Worm (Caenorhabditis elegans) whole organism, L3 larva: Measurements from ENCODE around the gene sshk-1.

Source experiments
- ZK546.5 ChIP-seq: sonication (generic microtip); optimal IDR thresholded peaks from 2 replicates; lab custom pipeline; 2017; ENCODE audit warnings: missing biosample characterization, missing genetic modification characterization
- ama-1 ChIP-seq: fragments of 150-350 bp; optimal IDR thresholded peaks from 2 replicates; lab custom pipeline; 2018
- ceh-28 ChIP-seq: fragments of 150-350 bp; optimal IDR thresholded peaks from 2 replicates; lab custom pipeline; 2014; ENCODE audit warnings: missing biosample characterization, missing genetic modification reagents, missing genetic modification characterization
- ceh-82 ChIP-seq: fragments of 150-350 bp; optimal IDR thresholded peaks from 2 replicates; lab custom pipeline; 2014; ENCODE audit warnings: missing biosample characterization, missing genetic modification characterization
- egl-27 ChIP-seq: sonication (generic microtip); optimal IDR thresholded peaks from 4 replicates; lab custom pipeline; 2017; ENCODE audit warnings: missing biosample characterization, missing genetic modification reagents, missing genetic modification characterization
- elt-1 ChIP-seq: fragments of 150-350 bp; optimal IDR thresholded peaks from 2 replicates; lab custom pipeline; 2014; ENCODE audit warnings: missing biosample characterization, missing genetic modification characterization
- elt-2 ChIP-seq: sonication (generic microtip); optimal IDR thresholded peaks from 2 replicates; lab custom pipeline; 2016; ENCODE audit warnings: missing genetic modification reagents, mild to moderate bottlenecking, missing genetic modification characterization, missing compliant biosample characterization
- elt-3 ChIP-seq, 3 experiments: fragments of 150-350 bp in 1 of 3; sonication (generic microtip) in 2 of 3; optimal IDR thresholded peaks; 2 replicates in 2 of 3; 4 replicates in 1 of 3; lab custom pipeline; 2014 to 2017; ENCODE audit warnings: missing biosample characterization in 3 of 3, missing genetic modification characterization in 3 of 3
- fkh-10 ChIP-seq: sonication (generic microtip); optimal IDR thresholded peaks from 2 replicates; lab custom pipeline; 2017; ENCODE audit warnings: missing biosample characterization, missing genetic modification reagents, missing genetic modification characterization
- fos-1 ChIP-seq: fragments of 150-350 bp; optimal IDR thresholded peaks from 2 replicates; lab custom pipeline; 2014; ENCODE audit warnings: missing biosample characterization, missing genetic modification characterization
- hmg-11 ChIP-seq: sonication (generic microtip); optimal IDR thresholded peaks from 2 replicates; lab custom pipeline; 2016; ENCODE audit warnings: missing genetic modification characterization, missing compliant biosample characterization
- jun-1 ChIP-seq: fragments of 150-350 bp; optimal IDR thresholded peaks from 2 replicates; lab custom pipeline; 2014; ENCODE audit warnings: missing biosample characterization, missing genetic modification reagents, missing genetic modification characterization
- lin-15B ChIP-seq: fragments of 150-350 bp; optimal IDR thresholded peaks from 2 replicates; lab custom pipeline; 2014; ENCODE audit warnings: missing biosample characterization, missing genetic modification characterization
- lin-39 ChIP-seq: fragments of 150-350 bp; optimal IDR thresholded peaks from 2 replicates; lab custom pipeline; 2018; ENCODE audit warnings: missing biosample characterization, missing genetic modification reagents, missing genetic modification characterization
- lsy-12 ChIP-seq: sonication (generic microtip); optimal IDR thresholded peaks from 2 replicates; lab custom pipeline; 2016; ENCODE audit warnings: mild to moderate bottlenecking, missing genetic modification characterization, missing compliant biosample characterization
- mdl-1 ChIP-seq: fragments of 150-350 bp; optimal IDR thresholded peaks from 2 replicates; lab custom pipeline; 2014; ENCODE audit warnings: missing biosample characterization, missing genetic modification characterization
- nfya-1 ChIP-seq: sonication (generic microtip); optimal IDR thresholded peaks from 2 replicates; lab custom pipeline; 2017; ENCODE audit warnings: missing genetic modification characterization, mild to moderate bottlenecking, missing compliant biosample characterization, antibody characterized with exemption, moderate library complexity; ENCODE audit not compliant: insufficient read depth
- nhr-11 ChIP-seq: fragments of 150-350 bp; optimal IDR thresholded peaks from 2 replicates; lab custom pipeline; 2014; ENCODE audit warnings: missing biosample characterization, missing genetic modification characterization
- nhr-12 ChIP-seq: fragments of 150-350 bp; optimal IDR thresholded peaks from 2 replicates; lab custom pipeline; 2014; ENCODE audit warnings: missing biosample characterization, missing genetic modification characterization
- nhr-23 ChIP-seq: fragments of 150-350 bp; optimal IDR thresholded peaks from 2 replicates; lab custom pipeline; 2014; ENCODE audit warnings: missing biosample characterization, missing genetic modification reagents, missing genetic modification characterization
- nhr-237 ChIP-seq: fragments of 150-350 bp; optimal IDR thresholded peaks from 2 replicates; lab custom pipeline; 2014; ENCODE audit warnings: missing biosample characterization, missing genetic modification characterization
- nhr-25 ChIP-seq: sonication (generic microtip); optimal IDR thresholded peaks from 2 replicates; lab custom pipeline; 2017; ENCODE audit warnings: missing biosample characterization, missing genetic modification characterization
- nhr-28 ChIP-seq: fragments of 150-350 bp; optimal IDR thresholded peaks from 2 replicates; lab custom pipeline; 2014; ENCODE audit warnings: missing biosample characterization, missing genetic modification characterization
- nhr-43 ChIP-seq: sonication (generic microtip); optimal IDR thresholded peaks from 2 replicates; lab custom pipeline; 2016; ENCODE audit warnings: mild to moderate bottlenecking, missing genetic modification characterization, missing compliant biosample characterization; ENCODE audit not compliant: poor library complexity, severe bottlenecking
- nhr-67 ChIP-seq: fragments of 150-350 bp; optimal IDR thresholded peaks from 2 replicates; lab custom pipeline; 2014; ENCODE audit warnings: missing biosample characterization, missing genetic modification characterization
- nhr-76 ChIP-seq: fragments of 150-350 bp; sonication (generic microtip); optimal IDR thresholded peaks from 5 replicates; lab custom pipeline; 2014; ENCODE audit warnings: missing biosample characterization, missing genetic modification characterization
- pha-4 ChIP-seq: fragments of 150-350 bp; optimal IDR thresholded peaks from 2 replicates; lab custom pipeline; 2014; ENCODE audit warnings: missing biosample characterization, missing genetic modification reagents, missing genetic modification characterization
- pqm-1 ChIP-seq: fragments of 150-350 bp; optimal IDR thresholded peaks from 2 replicates; lab custom pipeline; 2017; ENCODE audit warnings: missing biosample characterization, missing genetic modification characterization, inconsistent platforms
- sea-2 ChIP-seq: fragments of 150-350 bp; sonication (generic microtip); optimal IDR thresholded peaks from 4 replicates; lab custom pipeline; 2014; ENCODE audit warnings: missing biosample characterization, missing genetic modification reagents, missing genetic modification characterization
- snpc-4 ChIP-seq: fragments of 150-350 bp; optimal IDR thresholded peaks from 2 replicates; lab custom pipeline; 2014; ENCODE audit warnings: missing biosample characterization, missing genetic modification characterization
- ztf-11 ChIP-seq: fragments of 150-350 bp; optimal IDR thresholded peaks from 2 replicates; lab custom pipeline; 2014; ENCODE audit warnings: missing biosample characterization, missing genetic modification characterization

Gene sshk-1

DNA sequence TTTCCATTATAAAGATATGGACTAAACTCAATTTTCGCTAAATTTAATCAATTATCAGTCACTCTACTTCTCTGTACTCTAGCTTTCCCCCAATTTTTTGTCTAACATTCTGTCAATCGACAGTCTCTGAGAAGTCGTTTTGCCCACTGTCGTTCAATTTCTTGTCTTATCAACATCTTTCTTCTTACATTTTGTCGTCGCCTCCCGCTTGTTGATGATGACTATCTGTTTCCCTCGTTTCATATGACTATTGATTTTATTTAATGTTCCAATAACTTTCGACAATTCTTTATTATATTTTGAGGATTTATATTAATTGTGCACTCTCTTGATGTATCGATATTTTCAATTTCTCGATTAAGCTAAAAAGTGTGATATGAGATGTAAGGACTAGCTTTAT, 37.1 kb upstream of the sshk-1 start:
- TF ChIP-seq nhr-76 (tag; lab: Kevin White, UChicago) (no peak), nhr-11 (tag; lab: Kevin White, UChicago) (no peak), nhr-23 (tag; lab: Kevin White, UChicago) (peak; percentile 47), elt-2 (tag; lab: Kevin White, UChicago) (peak; percentile 41), ceh-28 (peak; percentile 18), lin-39 (no peak), pqm-1 (tag; lab: Kevin White, UChicago) (peak; percentile 45), ama-1 (lab: Kevin White, UChicago) (peak; percentile 65), hmg-11 (tag; lab: Kevin White, UChicago) (no peak), snpc-4 (tag; lab: Kevin White, UChicago) (no peak), pha-4 (tag; lab: Kevin White, UChicago) (no peak), jun-1 (tag; lab: Kevin White, UChicago) (no peak), elt-3 (tag; optimal IDR thresholded peaks at IDR 0.05; lab: Kevin White, UChicago) (peak in 1 of 3 experiments; percentile 30), ZK546.5 (tag; lab: Kevin White, UChicago) (no peak), mdl-1 (no peak), nhr-43 (tag; lab: Kevin White, UChicago) (no peak), nhr-237 (tag; lab: Kevin White, UChicago) (no peak), ceh-82 (tag; lab: Kevin White, UChicago) (no peak), nhr-28 (tag; lab: Kevin White, UChicago) (no peak), sea-2 (GFP tag; lab: Kevin White, UChicago) (no peak), nhr-67 (tag; lab: Kevin White, UChicago) (no peak)

DNA sequence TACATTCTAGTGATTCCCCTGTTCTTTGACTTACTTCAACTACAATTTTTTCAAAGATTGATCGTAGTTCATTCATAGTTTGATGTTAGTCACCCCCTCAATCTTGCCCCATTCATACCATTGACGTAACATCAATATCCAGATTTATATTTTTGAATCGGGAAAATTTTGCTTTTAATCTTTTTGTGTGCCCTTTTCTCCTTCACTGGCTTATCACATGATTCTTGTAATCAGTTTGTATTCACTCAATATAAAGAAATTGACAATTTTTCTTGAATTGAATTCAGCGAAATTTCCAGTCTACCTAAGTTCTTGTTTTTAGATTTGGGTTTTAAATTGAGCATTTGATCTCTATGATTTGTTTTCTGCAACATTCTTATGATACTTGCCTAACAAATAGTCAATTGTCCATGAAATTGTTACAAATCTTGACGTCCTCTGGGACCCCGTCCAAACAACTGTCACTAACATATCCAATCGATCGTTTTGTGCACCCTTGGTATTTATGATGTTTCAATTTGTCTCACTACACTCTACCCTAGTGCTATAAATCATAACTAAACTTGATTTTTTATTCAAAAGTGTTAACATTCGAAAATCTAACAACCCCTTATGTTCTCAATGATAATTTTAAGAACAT, 36.1 kb upstream of the sshk-1 start:
- no peak for TF ChIP-seq nhr-23 (tag; lab: Kevin White, UChicago)
- TF ChIP-seq nhr-43 (tag; lab: Kevin White, UChicago), result peak; percentile 19

DNA sequence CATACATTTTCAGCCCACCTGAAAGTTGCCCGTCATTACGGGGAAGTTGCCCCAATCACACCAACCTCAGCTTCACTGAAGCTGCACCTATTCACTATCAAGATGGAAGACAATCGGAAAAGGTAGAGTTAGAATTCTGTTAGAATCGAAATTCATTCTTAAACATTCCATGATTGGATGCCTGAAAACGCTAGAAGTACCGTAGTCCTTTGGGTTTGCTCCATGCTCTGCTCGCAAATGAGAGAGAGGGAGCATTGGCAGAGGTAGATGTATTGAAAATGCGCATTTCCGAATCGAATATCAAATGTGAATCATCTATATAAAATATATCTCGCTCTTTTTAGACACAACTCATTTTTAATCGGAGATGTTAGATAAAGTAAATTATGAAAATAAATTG, 35.5 kb upstream of the sshk-1 start, which contains the start of gene hif-1:
Gene hif-1 (plus strand): TSS at position 8 of the 400 bp plus-strand sequence.
- TF ChIP-seq fos-1 (no peak), ama-1 (lab: Kevin White, UChicago) (peak; percentile 65), ZK546.5 (tag; lab: Kevin White, UChicago) (no peak), lsy-12 (tag; lab: Kevin White, UChicago) (no peak), ceh-28 (no peak), nfya-1 (peak; percentile 65), ceh-82 (tag; lab: Kevin White, UChicago) (no peak), nhr-23 (tag; lab: Kevin White, UChicago) (no peak), nhr-43 (tag; lab: Kevin White, UChicago) (no peak), hmg-11 (tag; lab: Kevin White, UChicago) (no peak), nhr-67 (tag; lab: Kevin White, UChicago) (no peak), nhr-25 (no peak), fkh-10 (no peak)
- TF ChIP-seq, all 47 proteins: peak for 2

DNA sequence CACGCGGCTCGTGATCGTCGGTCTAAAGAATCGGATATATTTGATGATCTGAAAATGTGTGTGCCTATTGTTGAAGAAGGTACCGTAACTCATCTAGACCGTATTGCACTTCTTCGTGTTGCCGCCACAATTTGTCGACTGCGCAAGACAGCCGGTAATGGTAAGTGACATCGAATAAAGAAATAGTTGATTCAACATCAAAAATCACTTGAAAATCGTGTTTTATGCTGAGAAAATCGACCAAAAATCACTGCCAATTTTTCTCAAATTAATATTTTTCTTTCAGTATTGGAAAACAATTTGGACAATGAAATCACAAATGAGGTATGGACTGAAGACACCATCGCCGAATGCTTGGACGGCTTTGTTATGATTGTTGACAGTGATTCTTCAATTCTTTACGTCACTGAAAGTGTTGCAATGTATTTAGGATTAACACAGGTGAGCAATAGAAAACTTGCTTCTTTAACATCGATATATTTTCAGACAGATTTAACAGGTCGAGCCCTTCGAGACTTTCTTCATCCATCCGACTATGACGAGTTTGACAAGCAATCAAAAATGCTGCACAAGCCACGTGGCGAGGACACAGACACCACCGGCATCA, 34.5 kb upstream of the sshk-1 start:
- TF ChIP-seq elt-1 (tag; lab: Kevin White, UChicago), result no peak
- peak; percentile 27 for TF ChIP-seq ama-1 (lab: Kevin White, UChicago)

DNA sequence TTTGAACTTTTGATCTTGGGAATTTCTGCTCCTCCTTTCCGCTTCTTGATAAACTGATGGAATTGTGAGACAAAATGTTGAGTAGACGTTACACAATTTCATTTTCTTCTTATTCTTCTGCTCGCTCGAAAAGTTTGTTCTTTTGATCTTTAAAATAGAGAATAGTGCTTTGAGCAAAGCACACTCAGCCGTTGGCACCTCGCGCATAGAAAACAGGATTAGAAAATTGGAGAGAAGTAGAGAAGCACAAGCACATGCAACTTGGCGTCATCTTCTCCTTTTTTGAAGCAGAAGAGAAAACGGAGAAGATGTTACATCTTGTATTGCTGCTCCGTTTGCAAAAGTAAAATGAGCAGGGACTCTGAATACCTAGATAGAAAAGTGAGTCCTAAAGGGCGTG, 33.8 kb upstream of the sshk-1 start:
- TF ChIP-seq snpc-4 (tag; lab: Kevin White, UChicago), result no peak
- no peak for TF ChIP-seq nhr-43 (tag; lab: Kevin White, UChicago)
- peak; percentile 24 for TF ChIP-seq mdl-1
- no peak for TF ChIP-seq jun-1 (tag; lab: Kevin White, UChicago)
- peak; percentile 86 for TF ChIP-seq ama-1 (lab: Kevin White, UChicago)
- peak; percentile 48 for TF ChIP-seq lsy-12 (tag; lab: Kevin White, UChicago)
- no peak for TF ChIP-seq elt-3 (tag; optimal IDR thresholded peaks at IDR 0.05; lab: Kevin White, UChicago)
- TF ChIP-seq elt-1 (tag; lab: Kevin White, UChicago), result no peak
- peak; percentile 3 for TF ChIP-seq ceh-28
- peak; percentile 87 for TF ChIP-seq nfya-1
- peak; percentile 33 for TF ChIP-seq lin-15B
- TF ChIP-seq pha-4 (tag; lab: Kevin White, UChicago), result no peak
- peak; percentile 33 for TF ChIP-seq lin-39
- TF ChIP-seq hmg-11 (tag; lab: Kevin White, UChicago), result peak; percentile 38
- TF ChIP-seq ztf-11, result no peak
- no peak for TF ChIP-seq nhr-12 (tag; lab: Kevin White, UChicago)
- no peak for TF ChIP-seq egl-27 (tag; lab: Kevin White, UChicago)
- peak; percentile 98 for TF ChIP-seq fkh-10
